Worm (Caenorhabditis elegans) whole organism, mixed stage, embryonic: ENCODE results near the gene T05A8.6.

Experiments
- M03D4.4 ChIP-seq: sonication (generic microtip); optimal IDR thresholded peaks from 2 replicates; lab custom pipeline; 2017; ENCODE audit warnings: mild to moderate bottlenecking, missing genetic modification characterization, missing compliant biosample characterization
- bed-3 ChIP-seq: fragments of 200-800 bp; sonication (Bioruptor generic); optimal IDR thresholded peaks from 3 replicates; lab custom pipeline; 2018; ENCODE audit warnings: mild to moderate bottlenecking, missing genetic modification characterization, moderate library complexity, missing compliant biosample characterization
- ceh-43 ChIP-seq: fragments of 200-800 bp; sonication (Bioruptor generic); optimal IDR thresholded peaks from 2 replicates; lab custom pipeline; 2018; ENCODE audit warnings: mild to moderate bottlenecking, missing genetic modification characterization, moderate library complexity, missing compliant biosample characterization
- ceh-83 ChIP-seq: fragments of 200-800 bp; sonication (Bioruptor generic); optimal IDR thresholded peaks from 2 replicates; lab custom pipeline; 2018; ENCODE audit warnings: mild to moderate bottlenecking, missing genetic modification characterization, missing compliant biosample characterization
- ces-1 ChIP-seq: fragments of 150-350 bp; optimal IDR thresholded peaks from 2 replicates; lab custom pipeline; 2014; ENCODE audit warnings: missing biosample characterization, missing genetic modification reagents, missing genetic modification characterization
- cnd-1 ChIP-seq: fragments of 200-800 bp; sonication (Bioruptor generic); optimal IDR thresholded peaks from 2 replicates; lab custom pipeline; 2018; ENCODE audit warnings: mild to moderate bottlenecking, missing genetic modification characterization, missing compliant biosample characterization
- drap-1 ChIP-seq: fragments of 200-800 bp; sonication (Bioruptor generic); optimal IDR thresholded peaks from 3 replicates; lab custom pipeline; 2018; ENCODE audit warnings: mild to moderate bottlenecking, missing genetic modification characterization, missing compliant biosample characterization
- elt-1 ChIP-seq: sonication (generic microtip); optimal IDR thresholded peaks from 2 replicates; lab custom pipeline; 2017; ENCODE audit warnings: missing genetic modification characterization, mild to moderate bottlenecking, missing compliant biosample characterization, antibody characterized with exemption, moderate library complexity, borderline replicate concordance; ENCODE audit not compliant: insufficient read depth
- elt-3 ChIP-seq: fragments of 150-350 bp; optimal IDR thresholded peaks from 2 replicates; lab custom pipeline; 2014; ENCODE audit warnings: missing biosample characterization, missing genetic modification characterization
- flh-1 ChIP-seq: fragments of 200-800 bp; sonication (Bioruptor generic); optimal IDR thresholded peaks from 2 replicates; lab custom pipeline; 2018; ENCODE audit warnings: mild to moderate bottlenecking, missing genetic modification characterization, moderate library complexity, missing compliant biosample characterization
- ham-2 ChIP-seq: fragments of 200-800 bp; sonication (Bioruptor generic); optimal IDR thresholded peaks from 2 replicates; lab custom pipeline; 2018; ENCODE audit warnings: mild to moderate bottlenecking, missing genetic modification characterization, missing compliant biosample characterization
- hlh-1 ChIP-seq: fragments of 150-350 bp; optimal IDR thresholded peaks from 2 replicates; lab custom pipeline; 2014; ENCODE audit warnings: missing biosample characterization, missing genetic modification reagents, missing genetic modification characterization
- lin-13 ChIP-seq: fragments of 150-350 bp; optimal IDR thresholded peaks from 2 replicates; lab custom pipeline; 2014; ENCODE audit warnings: missing biosample characterization, missing genetic modification characterization
- lin-32 ChIP-seq: fragments of 200-800 bp; sonication (Bioruptor generic); optimal IDR thresholded peaks from 2 replicates; lab custom pipeline; 2018; ENCODE audit warnings: mild to moderate bottlenecking, missing genetic modification characterization, missing compliant biosample characterization
- lsy-2 ChIP-seq: fragments of 150-350 bp; optimal IDR thresholded peaks from 2 replicates; lab custom pipeline; 2014; ENCODE audit warnings: missing biosample characterization, missing genetic modification characterization
- mab-5 ChIP-seq: fragments of 150-350 bp; optimal IDR thresholded peaks from 2 replicates; lab custom pipeline; 2014; ENCODE audit warnings: missing biosample characterization, missing genetic modification characterization
- mep-1 ChIP-seq: fragments of 150-350 bp; optimal IDR thresholded peaks from 2 replicates; lab custom pipeline; 2017; ENCODE audit warnings: missing biosample characterization, missing genetic modification reagents, missing genetic modification characterization, inconsistent platforms
- mls-2 ChIP-seq: sonication (generic microtip); optimal IDR thresholded peaks from 2 replicates; lab custom pipeline; 2016; ENCODE audit warnings: mild to moderate bottlenecking, missing genetic modification characterization, moderate library complexity, missing compliant biosample characterization
- nhr-12 ChIP-seq: fragments of 150-350 bp; optimal IDR thresholded peaks from 2 replicates; lab custom pipeline; 2014; ENCODE audit warnings: missing biosample characterization, missing genetic modification characterization
- nhr-2 ChIP-seq: fragments of 150-350 bp; optimal IDR thresholded peaks from 2 replicates; lab custom pipeline; 2014; ENCODE audit warnings: missing biosample characterization, missing genetic modification characterization
- nhr-237 ChIP-seq: fragments of 150-350 bp; optimal IDR thresholded peaks from 2 replicates; lab custom pipeline; 2014; ENCODE audit warnings: missing biosample characterization, missing genetic modification characterization
- pha-4 ChIP-seq: fragments of 150-350 bp; optimal IDR thresholded peaks from 2 replicates; lab custom pipeline; 2018; ENCODE audit warnings: missing biosample characterization, missing genetic modification reagents, missing genetic modification characterization
- sem-2 ChIP-seq: fragments of 200-800 bp; sonication (Bioruptor generic); optimal IDR thresholded peaks from 2 replicates; lab custom pipeline; 2018; ENCODE audit warnings: mild to moderate bottlenecking, missing genetic modification characterization, missing compliant biosample characterization
- snpc-4 ChIP-seq: fragments of 150-350 bp; optimal IDR thresholded peaks from 2 replicates; lab custom pipeline; 2014; ENCODE audit warnings: missing biosample characterization, missing genetic modification characterization
- sptf-1 ChIP-seq: sonication (generic microtip); optimal IDR thresholded peaks from 2 replicates; lab custom pipeline; 2017; ENCODE audit warnings: mild to moderate bottlenecking, missing genetic modification characterization, moderate library complexity, missing compliant biosample characterization
- tbx-8 ChIP-seq: fragments of 200-800 bp; sonication (Bioruptor generic); optimal IDR thresholded peaks from 2 replicates; lab custom pipeline; 2018; ENCODE audit warnings: mild to moderate bottlenecking, missing genetic modification characterization, moderate library complexity, missing compliant biosample characterization
- unc-120 ChIP-seq: sonication (generic microtip); optimal IDR thresholded peaks from 2 replicates; lab custom pipeline; 2017; ENCODE audit warnings: missing genetic modification characterization, missing compliant biosample characterization; ENCODE audit not compliant: poor library complexity, severe bottlenecking
- unc-39 ChIP-seq: fragments of 150-350 bp; optimal IDR thresholded peaks from 2 replicates; lab custom pipeline; 2014; ENCODE audit warnings: missing biosample characterization, missing genetic modification characterization
- unc-62 ChIP-seq: fragments of 150-350 bp; optimal IDR thresholded peaks from 2 replicates; lab custom pipeline; 2014; ENCODE audit warnings: missing biosample characterization, missing genetic modification reagents, missing genetic modification characterization
- zip-8 ChIP-seq: fragments of 150-350 bp; optimal IDR thresholded peaks from 2 replicates; lab custom pipeline; 2014; ENCODE audit warnings: missing biosample characterization, missing genetic modification characterization
- ztf-11 ChIP-seq: fragments of 150-350 bp; optimal IDR thresholded peaks from 2 replicates; lab custom pipeline; 2014; ENCODE audit warnings: missing biosample characterization, missing genetic modification characterization

The T05A8.6 gene

DNA sequence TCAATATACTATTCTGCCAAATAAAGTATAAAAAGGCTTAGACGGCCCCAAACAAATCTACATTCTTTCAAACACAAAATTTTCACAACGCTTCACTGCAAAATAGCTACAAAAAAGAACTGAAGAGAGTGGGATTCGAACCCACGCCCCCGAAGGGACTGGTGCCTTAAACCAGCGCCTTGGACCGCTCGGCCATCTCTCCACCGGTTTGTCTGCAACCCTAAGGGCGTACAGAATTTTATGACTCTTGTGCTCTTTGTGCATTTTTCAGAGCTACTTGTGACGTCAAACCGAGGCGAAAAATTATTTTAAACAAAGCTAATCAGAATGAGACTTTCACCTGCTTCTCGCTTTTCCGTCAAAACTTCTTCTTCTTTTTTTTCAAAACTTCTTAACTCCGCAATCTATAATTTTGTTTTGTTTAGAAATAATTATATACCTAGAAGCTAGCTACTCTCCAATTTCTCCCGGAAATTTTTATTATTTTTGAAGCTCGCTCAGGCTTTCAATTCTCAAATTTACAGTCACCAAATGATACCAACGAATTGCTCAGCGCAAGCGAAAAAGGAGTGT, 3.3 kb downstream of the T05A8.6 start, which contains the start of gene T05A8.8:
T05A8.8 (plus strand) TSS at position 523 of the 573 bp plus-strand sequence.
- TF ChIP-seq elt-3 (tag; lab: Kevin White, UChicago) (no peak), unc-39 (tag; lab: Kevin White, UChicago) (no peak), mep-1 (tag; lab: Kevin White, UChicago) (no peak), ztf-11 (tag; lab: Kevin White, UChicago) (no peak), elt-1 (no peak), snpc-4 (tag; lab: Kevin White, UChicago) (no peak), sem-2 (GFP tag; lab: Kevin White, UChicago) (no peak), ceh-83 (GFP tag; lab: Kevin White, UChicago) (no peak), lsy-2 (no peak), lin-13 (no peak)

DNA sequence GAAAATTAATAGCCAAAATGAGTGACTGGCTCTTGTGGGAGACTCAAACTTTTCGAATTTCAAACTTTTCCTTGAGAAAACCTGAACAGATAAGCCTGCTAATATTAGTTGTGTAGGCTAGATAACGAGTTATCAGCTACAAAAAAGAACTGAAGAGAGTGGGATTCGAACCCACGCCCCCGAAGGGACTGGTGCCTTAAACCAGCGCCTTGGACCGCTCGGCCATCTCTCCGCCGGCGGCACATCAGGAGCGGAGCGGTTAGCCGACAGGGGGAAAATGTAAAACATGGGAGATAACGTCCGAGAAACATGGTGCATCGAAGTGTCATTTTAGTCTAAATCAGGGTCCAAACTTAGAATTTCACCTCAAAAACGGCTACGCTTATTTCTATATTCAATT, 3.9 kb downstream of the T05A8.6 start:
- TF ChIP-seq pha-4 (tag; lab: Kevin White, UChicago): no peak
- TF ChIP-seq unc-120 (tag; lab: Kevin White, UChicago): no peak
- no peak for TF ChIP-seq drap-1

- TF ChIP-seq drap-1 (no peak), ceh-43 (no peak), snpc-4 (tag; lab: Kevin White, UChicago) (no peak), unc-120 (tag; lab: Kevin White, UChicago) (no peak), mab-5 (tag; lab: Kevin White, UChicago) (no peak), elt-3 (tag; lab: Kevin White, UChicago) (no peak), zip-8 (tag; lab: Kevin White, UChicago) (no peak), pha-4 (tag; lab: Kevin White, UChicago) (no peak), flh-1 (GFP tag; lab: Kevin White, UChicago) (no peak), nhr-2 (tag; lab: Kevin White, UChicago) (no peak), lin-32 (GFP tag; lab: Kevin White, UChicago) (no peak), ceh-83 (GFP tag; lab: Kevin White, UChicago) (no peak), mep-1 (tag; lab: Kevin White, UChicago) (no peak), hlh-1 (tag; lab: Kevin White, UChicago) (no peak), mls-2 (tag; lab: Kevin White, UChicago) (no peak), ham-2 (GFP tag; lab: Kevin White, UChicago) (no peak), unc-62 (GFP tag; lab: Kevin White, UChicago) (no peak), nhr-237 (no peak)
Measured at ce11 chrII:2735192-2735591, 4.3 kb downstream of the T05A8.6 start, which contains the start of gene wdr-31. Gene wdr-31 (minus strand): TSS chrII:2735292.

ce11 chrII:2734735-2735134, 4.8 kb downstream of the T05A8.6 start:
- TF ChIP-seq mep-1 (tag; lab: Kevin White, UChicago): peak; percentile 16
- peak; percentile 4 for TF ChIP-seq sptf-1 (tag; lab: Kevin White, UChicago)
- TF ChIP-seq ces-1 (GFP tag; lab: Kevin White, UChicago): no peak

- no peak for TF ChIP-seq ham-2 (GFP tag; lab: Kevin White, UChicago)
- TF ChIP-seq bed-3 (GFP tag; lab: Kevin White, UChicago): no peak
- TF ChIP-seq M03D4.4 (tag; lab: Kevin White, UChicago): no peak
- TF ChIP-seq unc-120 (tag; lab: Kevin White, UChicago): no peak
- no peak for TF ChIP-seq tbx-8 (GFP tag; lab: Kevin White, UChicago)
- TF ChIP-seq nhr-12 (tag; lab: Kevin White, UChicago): no peak
- no peak for TF ChIP-seq snpc-4 (tag; lab: Kevin White, UChicago)
- no peak for TF ChIP-seq elt-1
- no peak for TF ChIP-seq unc-39 (tag; lab: Kevin White, UChicago)
- TF ChIP-seq lin-13: no peak
- TF ChIP-seq pha-4 (tag; lab: Kevin White, UChicago): no peak
- TF ChIP-seq nhr-237: no peak
- TF ChIP-seq ceh-43: no peak
- no peak for TF ChIP-seq ztf-11 (tag; lab: Kevin White, UChicago)
- no peak for TF ChIP-seq sem-2 (GFP tag; lab: Kevin White, UChicago)
- no peak for TF ChIP-seq mab-5 (tag; lab: Kevin White, UChicago)
- no peak for TF ChIP-seq cnd-1 (tag; lab: Kevin White, UChicago)
- TF ChIP-seq zip-8 (tag; lab: Kevin White, UChicago): no peak
Measured at ce11 chrII:2734266-2734665, 5.3 kb downstream of the T05A8.6 start.
